Worm (Caenorhabditis elegans): ENCODE results near the gene glb-33.

Gene glb-33

DNA sequence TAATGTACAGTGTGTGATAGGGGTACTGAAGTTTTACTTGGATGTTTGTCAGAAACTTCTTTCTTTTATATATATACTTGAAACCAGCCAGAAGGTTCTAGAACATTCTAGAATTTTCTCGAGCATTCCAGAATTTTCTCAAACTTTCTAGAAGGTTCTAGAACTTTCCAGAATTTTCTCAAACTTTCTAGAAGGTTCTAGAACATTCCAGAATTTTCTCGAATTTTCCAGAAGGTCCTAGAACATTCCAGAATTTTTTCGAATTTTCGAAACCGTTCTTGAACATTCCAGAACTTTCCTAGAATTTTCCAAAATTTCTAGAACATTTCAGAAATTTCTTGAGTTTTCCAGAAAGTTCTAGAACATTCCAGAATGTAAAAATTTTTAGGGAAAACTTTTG lies 3.4 kb downstream of the glb-33 start:
- no peak for TF ChIP-seq pes-1 (GFP tag; IDR thresholded peaks at IDR 0.05)
- no peak for TF ChIP-seq B0310.2 (tag; optimal IDR thresholded peaks at IDR 0.05)
- no peak for TF ChIP-seq hmg-4 (GFP tag; optimal IDR thresholded peaks at IDR 0.05)

DNA sequence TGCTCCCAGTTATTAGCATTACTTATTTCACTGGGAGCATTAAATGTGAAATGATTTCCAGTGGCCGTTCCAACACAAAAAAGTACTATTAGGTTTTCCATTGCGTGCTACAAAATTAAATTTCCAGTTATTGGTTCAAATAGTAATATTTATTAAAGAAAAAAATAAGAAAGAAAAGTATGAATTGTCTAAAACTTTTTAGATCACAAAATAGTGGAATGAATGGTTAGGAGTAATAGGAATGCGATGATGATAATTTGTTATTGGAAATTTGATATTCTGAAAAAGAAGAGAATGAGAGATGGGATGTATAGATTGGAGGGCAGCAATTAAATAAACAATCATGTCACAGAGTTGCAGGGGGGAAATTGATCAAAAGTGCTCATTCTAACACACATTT lies 6.1 kb downstream of the glb-33 start, which contains the start of gene Y75B7AL.2:
TSS of gene Y75B7AL.2 (minus strand) at position 101 of the 400 bp plus-strand sequence.
- no peak for TF ChIP-seq ets-7 (tag; optimal IDR thresholded peaks at IDR 0.05)
- TF ChIP-seq ama-1 (optimal IDR thresholded peaks at IDR 0.05), result no peak
- TF ChIP-seq hmg-4 (GFP tag; optimal IDR thresholded peaks at IDR 0.05), result no peak
- TF ChIP-seq flt-1 (GFP tag; IDR thresholded peaks at IDR 0.05), result no peak
- no peak for TF ChIP-seq aly-1 (tag; optimal IDR thresholded peaks at IDR 0.05)
- no peak for TF ChIP-seq tbx-37 (GFP tag; conservative IDR thresholded peaks at IDR 0.05)
- no peak for TF ChIP-seq F13C5.2 (tag; optimal IDR thresholded peaks at IDR 0.05)
- no peak for TF ChIP-seq B0310.2 (tag; optimal IDR thresholded peaks at IDR 0.05)
- no peak for TF ChIP-seq hmbx-1 (tag; optimal IDR thresholded peaks at IDR 0.05)
- no peak for TF ChIP-seq ceh-36 (tag; optimal IDR thresholded peaks at IDR 0.05)
- no peak for TF ChIP-seq pes-1 (GFP tag; IDR thresholded peaks at IDR 0.05)
- no peak for TF ChIP-seq sea-1 (GFP tag; conservative IDR thresholded peaks at IDR 0.05)
- TF ChIP-seq ceh-13 (GFP tag; optimal IDR thresholded peaks at IDR 0.05), result no peak
- no peak for TF ChIP-seq tbx-11 (GFP tag; IDR thresholded peaks at IDR 0.05)
- no peak for TF ChIP-seq tra-4 (tag; optimal IDR thresholded peaks at IDR 0.05)
- TF ChIP-seq scrt-1 (GFP tag; IDR thresholded peaks at IDR 0.05), result no peak

DNA sequence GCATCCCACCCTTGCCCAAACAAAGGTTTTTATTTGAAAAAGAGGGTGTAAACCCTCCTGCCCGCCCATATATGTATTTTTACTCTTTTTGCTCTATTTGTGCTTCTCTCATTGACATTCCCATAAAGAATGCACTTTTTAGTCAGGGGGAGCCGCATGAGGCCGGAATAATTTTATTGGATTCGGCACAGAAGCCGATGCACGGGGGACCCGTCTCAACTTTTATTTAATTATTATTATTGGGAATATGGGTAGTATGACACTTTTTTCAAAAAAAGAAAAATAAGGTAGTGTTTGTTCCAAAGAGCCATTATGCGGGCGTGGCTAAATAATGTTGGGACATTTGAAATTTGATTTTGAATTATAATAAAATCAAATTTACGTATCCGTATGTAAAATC lies 10.1 kb downstream of the glb-33 start:
- TF ChIP-seq hnd-1 (tag; optimal IDR thresholded peaks at IDR 0.05), result no peak
- TF ChIP-seq F13C5.2 (tag; optimal IDR thresholded peaks at IDR 0.05), result no peak
- TF ChIP-seq scrt-1 (GFP tag; IDR thresholded peaks at IDR 0.05), result no peak
- TF ChIP-seq B0310.2 (tag; optimal IDR thresholded peaks at IDR 0.05), result no peak
- no peak for TF ChIP-seq aly-1 (tag; optimal IDR thresholded peaks at IDR 0.05)

DNA sequence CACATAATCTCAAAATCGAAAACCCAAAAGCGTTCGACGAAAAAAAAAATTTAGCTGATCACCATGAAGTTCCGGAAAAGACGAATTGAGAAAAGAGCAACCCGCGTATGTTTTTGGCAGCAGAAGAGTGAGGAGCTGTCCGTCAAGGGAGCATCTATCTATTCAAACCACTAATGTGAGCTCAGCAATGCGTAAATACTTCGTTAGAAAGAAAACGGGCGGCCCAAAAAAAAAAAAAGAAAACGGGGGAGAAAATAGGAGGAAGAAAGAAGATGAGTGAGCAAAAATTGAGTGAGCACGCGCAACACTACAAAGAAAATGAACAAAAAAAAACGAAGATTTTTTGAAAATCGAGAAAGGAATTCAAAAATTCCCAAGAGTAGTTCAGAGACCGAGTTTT lies 12.4 kb downstream of the glb-33 start:
- TF ChIP-seq pes-1 (GFP tag; IDR thresholded peaks at IDR 0.05), result no peak

DNA sequence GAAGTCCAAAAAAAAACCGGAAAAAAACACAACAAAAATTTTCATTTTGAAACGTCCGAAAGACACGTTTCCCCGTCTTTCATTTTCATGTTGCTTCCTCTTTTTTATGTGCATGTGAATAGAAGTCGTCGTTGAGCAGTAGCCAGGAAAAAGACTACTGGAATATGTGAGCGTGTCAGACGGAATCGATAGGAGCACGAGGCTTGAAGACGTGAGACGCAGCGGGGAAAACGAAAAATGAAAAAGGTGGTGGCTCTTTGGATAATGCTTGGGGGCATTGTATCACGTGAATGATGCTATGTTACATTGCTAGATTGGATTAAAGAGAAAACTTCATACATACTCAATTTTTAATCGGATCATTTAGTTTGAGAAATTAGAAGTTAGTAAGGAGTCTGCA lies 14.2 kb downstream of the glb-33 start:
- TF ChIP-seq ets-7 (tag; optimal IDR thresholded peaks at IDR 0.05), result no peak
- TF ChIP-seq aly-1 (tag; optimal IDR thresholded peaks at IDR 0.05), result no peak
- TF ChIP-seq hnd-1 (tag; optimal IDR thresholded peaks at IDR 0.05), result no peak

DNA sequence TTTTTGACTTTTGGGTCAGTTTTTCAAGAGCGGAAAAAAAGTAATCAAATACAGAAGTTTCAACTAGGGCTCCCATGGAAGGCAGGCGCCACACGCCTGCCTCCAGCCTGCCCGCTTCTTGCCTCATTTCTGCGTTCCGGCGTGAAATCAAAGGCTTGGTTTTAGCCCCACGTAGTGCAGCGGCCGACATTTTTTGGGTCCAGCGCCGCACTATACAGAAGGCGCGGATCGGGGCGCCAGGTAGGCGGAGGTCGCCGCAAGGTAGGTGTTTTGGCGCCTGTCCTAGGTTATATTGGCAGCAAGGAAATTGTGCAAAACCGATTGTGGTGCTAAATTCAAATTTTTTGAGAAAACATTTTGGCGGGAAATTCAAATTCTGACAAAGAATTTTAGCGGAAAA lies 16.2 kb downstream of the glb-33 start:
- TF ChIP-seq tbx-11 (GFP tag; IDR thresholded peaks at IDR 0.05) (no peak), scrt-1 (GFP tag; IDR thresholded peaks at IDR 0.05) (no peak), tbx-37 (GFP tag; conservative IDR thresholded peaks at IDR 0.05) (no peak), pes-1 (GFP tag; IDR thresholded peaks at IDR 0.05) (no peak), ama-1 (optimal IDR thresholded peaks at IDR 0.05) (no peak), F13C5.2 (tag; optimal IDR thresholded peaks at IDR 0.05) (no peak), ets-7 (tag; optimal IDR thresholded peaks at IDR 0.05) (no peak), tra-4 (tag; optimal IDR thresholded peaks at IDR 0.05) (no peak), flt-1 (GFP tag; IDR thresholded peaks at IDR 0.05) (no peak), hnd-1 (tag; optimal IDR thresholded peaks at IDR 0.05) (no peak)

DNA sequence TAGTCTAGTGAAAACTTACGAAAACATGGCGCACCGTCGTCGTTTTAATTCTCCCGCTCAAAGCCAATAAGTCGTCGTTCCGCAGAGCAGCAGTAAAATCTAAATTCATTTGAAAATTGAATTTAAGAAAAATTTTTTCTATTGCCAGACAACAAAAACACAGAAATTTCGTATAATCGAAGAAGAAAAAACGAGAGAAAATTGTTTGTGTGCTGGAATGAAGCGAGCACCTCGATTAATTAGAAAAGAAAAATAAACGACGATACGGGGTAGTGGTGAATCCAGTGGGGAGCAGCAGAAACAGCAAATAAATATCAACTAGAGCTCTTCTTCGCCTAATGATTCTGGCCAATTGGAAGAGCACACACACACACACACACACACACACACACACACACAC lies 19.0 kb downstream of the glb-33 start, which contains the start of gene snt-3:
TSS of gene snt-3 (minus strand) at position 101 of the 400 bp plus-strand sequence.
- TF ChIP-seq pes-1 (GFP tag; IDR thresholded peaks at IDR 0.05) (no peak), F13C5.2 (tag; optimal IDR thresholded peaks at IDR 0.05) (no peak), flt-1 (GFP tag; IDR thresholded peaks at IDR 0.05) (no peak), aly-1 (tag; optimal IDR thresholded peaks at IDR 0.05) (no peak), ceh-36 (tag; optimal IDR thresholded peaks at IDR 0.05) (no peak), hmbx-1 (tag; optimal IDR thresholded peaks at IDR 0.05) (no peak), ama-1 (optimal IDR thresholded peaks at IDR 0.05) (no peak), hnd-1 (tag; optimal IDR thresholded peaks at IDR 0.05) (no peak), ets-7 (tag; optimal IDR thresholded peaks at IDR 0.05) (no peak), scrt-1 (GFP tag; IDR thresholded peaks at IDR 0.05) (no peak), ceh-13 (GFP tag; optimal IDR thresholded peaks at IDR 0.05) (no peak), tra-4 (tag; optimal IDR thresholded peaks at IDR 0.05) (no peak), tbx-37 (GFP tag; conservative IDR thresholded peaks at IDR 0.05) (no peak), sea-1 (GFP tag; conservative IDR thresholded peaks at IDR 0.05) (no peak), hmg-4 (GFP tag; optimal IDR thresholded peaks at IDR 0.05) (no peak), tbx-11 (GFP tag; IDR thresholded peaks at IDR 0.05) (no peak), B0310.2 (tag; optimal IDR thresholded peaks at IDR 0.05) (no peak)

DNA sequence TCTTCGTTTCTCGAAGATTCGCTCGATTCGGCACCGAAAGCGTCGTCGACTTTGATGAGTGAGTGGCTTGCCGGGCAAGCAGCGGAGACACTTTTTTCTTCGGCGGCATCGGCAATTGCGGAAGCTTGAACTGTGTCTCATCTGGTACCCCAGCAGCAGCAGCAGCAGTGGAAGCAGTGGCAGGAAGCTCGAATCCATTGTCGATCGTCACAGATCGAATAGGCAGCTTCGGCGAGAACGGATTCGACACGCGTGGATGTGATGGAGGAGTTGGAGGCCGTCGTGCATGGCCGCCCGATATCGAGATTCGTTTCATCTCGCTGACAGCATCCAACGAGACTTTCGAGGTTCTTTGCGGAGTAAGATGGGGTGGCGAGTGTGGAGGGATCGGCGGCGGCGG lies 23.1 kb downstream of the glb-33 start:
- TF ChIP-seq tbx-37 (GFP tag; conservative IDR thresholded peaks at IDR 0.05) (no peak), ceh-13 (GFP tag; optimal IDR thresholded peaks at IDR 0.05) (no peak), hmbx-1 (tag; optimal IDR thresholded peaks at IDR 0.05) (no peak), scrt-1 (GFP tag; IDR thresholded peaks at IDR 0.05) (no peak), F13C5.2 (tag; optimal IDR thresholded peaks at IDR 0.05) (no peak), pes-1 (GFP tag; IDR thresholded peaks at IDR 0.05) (no peak), sea-1 (GFP tag; conservative IDR thresholded peaks at IDR 0.05) (no peak), tra-4 (tag; optimal IDR thresholded peaks at IDR 0.05) (no peak), ets-7 (tag; optimal IDR thresholded peaks at IDR 0.05) (no peak), ama-1 (optimal IDR thresholded peaks at IDR 0.05) (no peak), tbx-11 (GFP tag; IDR thresholded peaks at IDR 0.05) (no peak), aly-1 (tag; optimal IDR thresholded peaks at IDR 0.05) (no peak), hnd-1 (tag; optimal IDR thresholded peaks at IDR 0.05) (no peak), B0310.2 (tag; optimal IDR thresholded peaks at IDR 0.05) (no peak), hmg-4 (GFP tag; optimal IDR thresholded peaks at IDR 0.05) (no peak), flt-1 (GFP tag; IDR thresholded peaks at IDR 0.05) (no peak), ceh-36 (tag; optimal IDR thresholded peaks at IDR 0.05) (no peak)

DNA sequence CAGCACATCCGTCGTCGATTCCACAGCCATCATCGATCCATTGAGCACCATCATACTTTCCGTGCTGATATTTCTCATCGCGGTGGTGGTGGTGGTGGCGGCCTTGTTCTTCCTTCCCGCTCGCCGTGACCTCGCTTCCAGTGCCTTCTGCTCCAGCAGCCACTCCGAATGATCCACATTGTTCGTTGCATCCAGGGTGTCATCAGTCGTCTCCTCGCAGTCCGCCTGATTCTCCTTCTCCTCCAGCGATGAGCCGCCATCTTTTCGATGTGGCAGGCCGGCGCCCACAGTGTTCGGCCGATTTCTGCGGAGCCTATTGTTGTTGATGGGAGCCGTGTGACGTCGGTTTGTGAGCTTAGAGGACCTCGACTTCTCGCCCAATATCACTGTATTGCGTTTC lies 26.1 kb downstream of the glb-33 start:
- no peak for TF ChIP-seq F13C5.2 (tag; optimal IDR thresholded peaks at IDR 0.05)
- TF ChIP-seq tra-4 (tag; optimal IDR thresholded peaks at IDR 0.05), result no peak
- TF ChIP-seq hmbx-1 (tag; optimal IDR thresholded peaks at IDR 0.05), result no peak

All from whole organism, early embryonic.